Worm (Caenorhabditis elegans) whole organism, L4/young adult: ENCODE measurements around the gene kars-1.

ENCODE experiments used
- W03F9.2 ChIP-seq: fragments of 150-350 bp; optimal IDR thresholded peaks from 2 replicates; lab custom pipeline; 2014; ENCODE audit warnings: missing biosample characterization, missing genetic modification characterization
- dao-5 ChIP-seq: sonication (generic microtip); optimal IDR thresholded peaks from 2 replicates; lab custom pipeline; 2016; ENCODE audit warnings: missing genotype, missing genetic modification characterization, moderate library complexity, missing compliant biosample characterization
- him-1 ChIP-seq: sonication (generic microtip); optimal IDR thresholded peaks from 2 replicates; lab custom pipeline; 2016; ENCODE audit warnings: missing genotype, missing genetic modification reagents, missing genetic modification characterization, missing compliant biosample characterization

- peak; percentile 74 for TF ChIP-seq W03F9.2 (tag; lab: Kevin White, UChicago)
- TF ChIP-seq dao-5 (tag; lab: Kevin White, UChicago): no peak
- no peak for TF ChIP-seq him-1
These were observed 22.0 kb downstream of the kars-1 start, which contains the start of the genes tcer-1 and ZK1127.5 for ce11 chrII:7050021-7050722.
